Worm (Caenorhabditis elegans) whole organism, L4 larva: ENCODE results near the gene pfk-1.2.
A peak's percentile ranks its signal among the peaks of the same experiment; 100 is the strongest.

Source experiments
- F26F4.8 ChIP-seq: fragments of 200-800 bp; sonication (Bioruptor generic); conservative IDR thresholded peaks from 2 replicates; pipeline ENCODE4 v1.3.6; 2022; ENCODE audit warnings: missing genetic modification characterization, missing compliant biosample characterization
- R02D3.7 ChIP-seq: fragments of 150-350 bp; sonication (generic microtip); optimal IDR thresholded peaks from 3 replicates; lab custom pipeline; 2014; ENCODE audit warnings: missing biosample characterization, missing genetic modification characterization
- Y105C5A.15 ChIP-seq: fragments of 200-800 bp; sonication (Bioruptor generic); IDR thresholded peaks from 2 replicates; pipeline ENCODE4 v1.3.6; 2022; ENCODE audit warnings: missing genetic modification characterization, missing compliant biosample characterization
- Y48G9A.11 ChIP-seq: fragments of 200-800 bp; sonication (Bioruptor generic); IDR thresholded peaks from 2 replicates; pipeline ENCODE4 v1.3.6; 2022; ENCODE audit warnings: missing genetic modification reagents, missing genetic modification characterization, missing compliant biosample characterization
- Y5F2A.4 ChIP-seq: fragments of 200-800 bp; sonication (Bioruptor generic); optimal IDR thresholded peaks from 2 replicates; lab custom pipeline; 2018; ENCODE audit warnings: mild to moderate bottlenecking, missing genetic modification characterization, missing compliant biosample characterization
- aha-1 ChIP-seq: fragments of 150-350 bp; peaks from one replicate; lab custom pipeline; 2014; ENCODE audit warnings: missing biosample characterization, missing genetic modification characterization
- aly-2 ChIP-seq: sonication (generic microtip); optimal IDR thresholded peaks from 2 replicates; lab custom pipeline; 2018; ENCODE audit warnings: missing biosample characterization, missing genetic modification characterization
- ama-1 ChIP-seq: fragments of 150-350 bp; optimal IDR thresholded peaks from 2 replicates; lab custom pipeline; 2014; ENCODE audit warnings: inconsistent platforms, mixed read lengths
- attf-4 ChIP-seq: sonication (generic microtip); optimal IDR thresholded peaks from 3 replicates; lab custom pipeline; 2017; ENCODE audit warnings: missing biosample characterization, missing genetic modification characterization
- ceh-20 ChIP-seq: fragments of 200-800 bp; sonication (Bioruptor generic); IDR thresholded peaks from 2 replicates; pipeline ENCODE4 v1.3.6; 2022; ENCODE audit warnings: missing genetic modification reagents, missing genetic modification characterization, missing compliant biosample characterization
- ceh-28 ChIP-seq: fragments of 150-350 bp; optimal IDR thresholded peaks from 2 replicates; lab custom pipeline; 2014; ENCODE audit warnings: missing biosample characterization, missing genetic modification reagents, missing genetic modification characterization
- ceh-82 ChIP-seq: sonication (generic microtip); optimal IDR thresholded peaks from 2 replicates; lab custom pipeline; 2017; ENCODE audit warnings: missing biosample characterization, missing genetic modification characterization
- ces-1 ChIP-seq: fragments of 150-350 bp; sonication (generic microtip); optimal IDR thresholded peaks from 4 replicates; lab custom pipeline; 2014; ENCODE audit warnings: missing biosample characterization, missing genetic modification reagents, missing genetic modification characterization
- ctbp-1 ChIP-seq: fragments of 200-800 bp; sonication (Bioruptor generic); IDR thresholded peaks from 2 replicates; pipeline ENCODE4 v1.3.6; 2022; ENCODE audit warnings: missing genetic modification reagents, missing genetic modification characterization, missing compliant biosample characterization
- daf-12 ChIP-seq: fragments of 150-350 bp; optimal IDR thresholded peaks from 2 replicates; lab custom pipeline; 2014; ENCODE audit warnings: missing biosample characterization, missing genetic modification reagents, missing genetic modification characterization
- daf-16 ChIP-seq, 3 experiments: sonication (generic microtip); optimal IDR thresholded peaks; 2 replicates each; lab custom pipeline; 2016 to 2017; ENCODE audit warnings: missing genetic modification characterization in 3 of 3, missing genetic modification reagents in 3 of 3, mild to moderate bottlenecking in 2 of 3, missing compliant biosample characterization in 2 of 3, missing biosample characterization in 1 of 3, moderate library complexity in 1 of 3
- dmd-9 ChIP-seq: fragments of 200-800 bp; sonication (Bioruptor generic); IDR thresholded peaks from 2 replicates; pipeline ENCODE4 v1.3.6; 2022; ENCODE audit warnings: missing genetic modification reagents, missing genetic modification characterization, missing compliant biosample characterization
- dve-1 ChIP-seq: sonication (generic microtip); optimal IDR thresholded peaks from 2 replicates; lab custom pipeline; 2017; ENCODE audit warnings: antibody characterized with exemption, mild to moderate bottlenecking, missing genetic modification characterization, missing compliant biosample characterization; ENCODE audit not compliant: insufficient read depth
- fkh-10 ChIP-seq: fragments of 150-350 bp; optimal IDR thresholded peaks from 2 replicates; lab custom pipeline; 2014; ENCODE audit warnings: missing biosample characterization, missing genetic modification reagents, missing genetic modification characterization
- fos-1 ChIP-seq: fragments of 150-350 bp; optimal IDR thresholded peaks from 2 replicates; lab custom pipeline; 2014; ENCODE audit warnings: missing biosample characterization, missing genetic modification characterization
- hmg-1.1 ChIP-seq: fragments of 200-800 bp; sonication (Bioruptor generic); IDR thresholded peaks from 2 replicates; pipeline ENCODE4 v1.3.6; 2022; ENCODE audit warnings: missing genetic modification reagents, missing genetic modification characterization, missing compliant biosample characterization
- jun-1 ChIP-seq: fragments of 150-350 bp; optimal IDR thresholded peaks from 2 replicates; lab custom pipeline; 2014; ENCODE audit warnings: missing biosample characterization, missing genetic modification reagents, missing genetic modification characterization
- lin-1 ChIP-seq: fragments of 200-800 bp; sonication (Bioruptor generic); IDR thresholded peaks from 2 replicates; pipeline ENCODE4 v1.3.6; 2022; ENCODE audit warnings: missing genetic modification reagents, missing genetic modification characterization, missing compliant biosample characterization
- lin-13 ChIP-seq: fragments of 150-350 bp; optimal IDR thresholded peaks from 2 replicates; lab custom pipeline; 2014; ENCODE audit warnings: missing biosample characterization, missing genetic modification reagents, missing genetic modification characterization
- lin-15B ChIP-seq: fragments of 150-350 bp; sonication (generic microtip); optimal IDR thresholded peaks from 3 replicates; lab custom pipeline; 2014; ENCODE audit warnings: missing biosample characterization, missing genetic modification characterization
- lin-38 ChIP-seq: fragments of 200-800 bp; sonication (Bioruptor generic); IDR thresholded peaks from 2 replicates; pipeline ENCODE4 v1.3.6; 2022; ENCODE audit warnings: missing genetic modification reagents, missing genetic modification characterization, missing compliant biosample characterization
- lin-39 ChIP-seq: fragments of 150-350 bp; optimal IDR thresholded peaks from 2 replicates; lab custom pipeline; 2014; ENCODE audit warnings: missing biosample characterization, missing genetic modification reagents, missing genetic modification characterization
- lir-3 ChIP-seq: sonication (generic microtip); optimal IDR thresholded peaks from 2 replicates; lab custom pipeline; 2016; ENCODE audit warnings: mild to moderate bottlenecking, missing genetic modification characterization, missing compliant biosample characterization
- madf-5 ChIP-seq, 2 experiments: fragments of 200-800 bp; sonication (Bioruptor generic); IDR thresholded peaks; 2 replicates each; pipeline ENCODE4 v1.3.6; 2022; ENCODE audit warnings: missing compliant biosample characterization in 2 of 2, missing genetic modification characterization in 2 of 2
- madf-9 ChIP-seq: fragments of 200-800 bp; sonication (Bioruptor generic); conservative IDR thresholded peaks from 2 replicates; pipeline ENCODE4 v1.3.6; 2022; ENCODE audit warnings: missing genetic modification reagents, missing genetic modification characterization, missing compliant biosample characterization
- mep-1 ChIP-seq: fragments of 150-350 bp; sonication (generic microtip); optimal IDR thresholded peaks from 3 replicates; lab custom pipeline; 2014; ENCODE audit warnings: missing biosample characterization, missing genetic modification characterization
- mxl-2 ChIP-seq: fragments of 200-800 bp; sonication (Bioruptor generic); conservative IDR thresholded peaks from 2 replicates; pipeline ENCODE4 v1.3.6; 2022; ENCODE audit warnings: missing genetic modification reagents, missing genetic modification characterization, missing compliant biosample characterization
- nhr-102 ChIP-seq: sonication (generic microtip); optimal IDR thresholded peaks from 2 replicates; lab custom pipeline; 2016; ENCODE audit warnings: mild to moderate bottlenecking, missing genetic modification characterization, moderate library complexity, missing compliant biosample characterization
- nhr-237 ChIP-seq: sonication (generic microtip); optimal IDR thresholded peaks from 2 replicates; lab custom pipeline; 2017; ENCODE audit warnings: missing biosample characterization, missing genetic modification characterization
- nhr-25 ChIP-seq: sonication (generic microtip); optimal IDR thresholded peaks from 2 replicates; lab custom pipeline; 2017; ENCODE audit warnings: missing genetic modification characterization, mild to moderate bottlenecking, missing compliant biosample characterization, antibody characterized with exemption, moderate library complexity, borderline replicate concordance; ENCODE audit not compliant: insufficient read depth
- nhr-28 ChIP-seq: fragments of 150-350 bp; optimal IDR thresholded peaks from 2 replicates; lab custom pipeline; 2014; ENCODE audit warnings: missing biosample characterization, missing genetic modification characterization
- nhr-41 ChIP-seq: fragments of 200-800 bp; sonication (Bioruptor generic); IDR thresholded peaks from 2 replicates; pipeline ENCODE4 v1.3.6; 2022; ENCODE audit warnings: missing genetic modification reagents, missing genetic modification characterization, missing compliant biosample characterization
- nhr-77 ChIP-seq: fragments of 150-350 bp; optimal IDR thresholded peaks from 2 replicates; lab custom pipeline; 2014; ENCODE audit warnings: missing biosample characterization, missing genetic modification characterization
- pha-4 ChIP-seq, 2 experiments: fragments of 150-350 bp in 1 of 2; fragments of 200-800 bp in 1 of 2; sonication (Bioruptor generic) in 1 of 2; IDR thresholded peaks in 1 of 2; optimal IDR thresholded peaks in 1 of 2; 2 replicates each; pipeline versions ENCODE4 v1.3.6 to Lab custom; 2014 to 2022; ENCODE audit warnings: missing genetic modification characterization in 2 of 2, missing genetic modification reagents in 2 of 2, missing biosample characterization in 1 of 2, missing compliant biosample characterization in 1 of 2
- sdz-12 ChIP-seq: fragments of 200-800 bp; sonication (Bioruptor generic); optimal IDR thresholded peaks from 2 replicates; lab custom pipeline; 2018; ENCODE audit warnings: mild to moderate bottlenecking, missing genetic modification characterization, missing compliant biosample characterization
- set-16 ChIP-seq: fragments of 200-800 bp; sonication (Bioruptor generic); IDR thresholded peaks from 2 replicates; pipeline ENCODE4 v1.3.6; 2022; ENCODE audit warnings: missing genetic modification reagents, missing genetic modification characterization, missing compliant biosample characterization
- snpc-1.2 ChIP-seq: fragments of 200-800 bp; sonication (Bioruptor generic); IDR thresholded peaks from 2 replicates; pipeline ENCODE4 v1.3.6; 2022; ENCODE audit warnings: missing genetic modification reagents, missing genetic modification characterization, missing compliant biosample characterization
- spr-1 ChIP-seq: sonication (generic microtip); optimal IDR thresholded peaks from 2 replicates; lab custom pipeline; 2016; ENCODE audit warnings: mild to moderate bottlenecking, missing genetic modification characterization, missing compliant biosample characterization
- spr-3 ChIP-seq: fragments of 200-800 bp; sonication (Bioruptor generic); optimal IDR thresholded peaks from 2 replicates; lab custom pipeline; 2018; ENCODE audit warnings: mild to moderate bottlenecking, missing genetic modification characterization, missing compliant biosample characterization
- tag-97 ChIP-seq: fragments of 200-800 bp; sonication (Bioruptor generic); IDR thresholded peaks from 2 replicates; pipeline ENCODE4 v1.3.6; 2022; ENCODE audit warnings: missing genetic modification characterization, missing compliant biosample characterization
- zag-1 ChIP-seq: fragments of 150-350 bp; optimal IDR thresholded peaks from 2 replicates; lab custom pipeline; 2014; ENCODE audit warnings: missing biosample characterization, missing genetic modification characterization
- zfp-2 ChIP-seq: sonication (generic microtip); optimal IDR thresholded peaks from 2 replicates; lab custom pipeline; 2016; ENCODE audit warnings: mild to moderate bottlenecking, missing genetic modification characterization, missing compliant biosample characterization
- zfp-3 ChIP-seq: fragments of 200-800 bp; sonication (Bioruptor generic); conservative IDR thresholded peaks from 2 replicates; pipeline ENCODE4 v1.3.6; 2022; ENCODE audit warnings: missing genetic modification reagents, missing genetic modification characterization, missing compliant biosample characterization
- zip-11 ChIP-seq: fragments of 200-800 bp; sonication (Bioruptor generic); IDR thresholded peaks from 2 replicates; pipeline ENCODE4 v1.3.6; 2022; ENCODE audit warnings: missing genetic modification characterization, missing compliant biosample characterization
- zip-2 ChIP-seq: fragments of 150-350 bp; optimal IDR thresholded peaks from 2 replicates; lab custom pipeline; 2014; ENCODE audit warnings: missing biosample characterization, missing genetic modification characterization
- ztf-11 ChIP-seq: fragments of 150-350 bp; optimal IDR thresholded peaks from 2 replicates; lab custom pipeline; 2014; ENCODE audit warnings: missing biosample characterization, missing genetic modification characterization

pfk-1.2 gene

ce11 chrV:9546860-9547269 is 15.3 kb downstream of the pfk-1.2 start, which contains the start of gene his-37 (continued):
- TF ChIP-seq ces-1 (peak; percentile 89), tag-97 (GFP tag; lab: Robert Waterston, UW) (no peak), zip-11 (GFP tag; lab: Robert Waterston, UW) (no peak), zfp-2 (tag; lab: Kevin White, UChicago) (peak; percentile 85), sdz-12 (GFP tag; lab: Kevin White, UChicago) (no peak), pha-4 (GFP tag; IDR thresholded peaks at IDR 0.05; lab: Robert Waterston, UW) (peak; percentile 97), pha-4 (tag; optimal IDR thresholded peaks at IDR 0.05; lab: Kevin White, UChicago) (peak; percentile 98), ceh-82 (tag; lab: Kevin White, UChicago) (no peak), dve-1 (peak; percentile 100), zfp-3 (GFP tag; lab: Robert Waterston, UW) (peak; percentile 99), Y48G9A.11 (GFP tag; lab: Robert Waterston, UW) (0 out of 2 replicates have a peak, but pooled peaks have one; percentile 8), spr-3 (GFP tag; lab: Kevin White, UChicago) (peak; percentile 89), daf-16 (GFP tag; optimal IDR thresholded peaks at IDR 0.05; lab: Kevin White, UChicago) (peak; percentile 71 to 96), daf-16 (tag; optimal IDR thresholded peaks at IDR 0.05; lab: Kevin White, UChicago) (peak; percentile 84), nhr-102 (tag; lab: Kevin White, UChicago) (peak; percentile 99), R02D3.7 (tag; lab: Kevin White, UChicago) (no peak), ceh-20 (GFP tag; lab: Robert Waterston, UW) (peak; percentile 99), lin-1 (GFP tag; lab: Robert Waterston, UW) (peak; percentile 94), nhr-41 (GFP tag; lab: Robert Waterston, UW) (peak; percentile 88), nhr-28 (tag; lab: Kevin White, UChicago) (peak; percentile 99), fos-1 (tag; lab: Kevin White, UChicago) (peak; percentile 74), Y5F2A.4 (GFP tag; lab: Kevin White, UChicago) (peak; percentile 84), dmd-9 (GFP tag; lab: Robert Waterston, UW) (peak; percentile 95), lin-15B (tag; lab: Kevin White, UChicago) (no peak), attf-4 (tag; lab: Kevin White, UChicago) (peak; percentile 21), ceh-28 (tag; lab: Kevin White, UChicago) (peak; percentile 59), jun-1 (peak; percentile 97), aha-1 (tag; lab: Kevin White, UChicago) (peak; percentile 100), F26F4.8 (GFP tag; lab: Robert Waterston, UW) (no peak), aly-2 (tag; lab: Kevin White, UChicago) (no peak), spr-1 (tag; lab: Kevin White, UChicago) (peak; percentile 96), mxl-2 (GFP tag; lab: Robert Waterston, UW) (peak; percentile 85; the same call in 1 of the 2 replicates), madf-5 (GFP tag; IDR thresholded peaks at IDR 0.05; lab: Robert Waterston, UW) (peak in 1 of 2 experiments; percentile 86; a peak in 1 of 4 replicates), lin-39 (peak; percentile 62), madf-9 (GFP tag; lab: Robert Waterston, UW) (peak; percentile 98), zag-1 (tag; lab: Kevin White, UChicago) (peak; percentile 83), hmg-1.1 (peak; percentile 97), nhr-77 (peak; percentile 99), lin-38 (GFP tag; lab: Robert Waterston, UW) (peak; percentile 91), set-16 (GFP tag; lab: Robert Waterston, UW) (peak; percentile 51; the same call in 1 of the 2 replicates), ctbp-1 (GFP tag; lab: Robert Waterston, UW) (peak; percentile 98), lin-13 (GFP tag; lab: Kevin White, UChicago) (peak; percentile 98), nhr-237 (tag; lab: Kevin White, UChicago) (peak; percentile 82), nhr-25 (tag; lab: Kevin White, UChicago) (peak; percentile 98), Y105C5A.15 (GFP tag; lab: Robert Waterston, UW) (peak; percentile 61; the same call in 1 of the 2 replicates), zip-2 (tag; lab: Kevin White, UChicago) (peak; percentile 92), lir-3 (tag; lab: Kevin White, UChicago) (peak; percentile 88), ztf-11 (no peak), fkh-10 (peak; percentile 98), ama-1 (lab: Kevin White, UChicago) (peak; percentile 95), mep-1 (tag; lab: Kevin White, UChicago) (peak; percentile 99), snpc-1.2 (GFP tag; lab: Robert Waterston, UW) (no peak), daf-12 (tag; lab: Kevin White, UChicago) (no peak)
